Fruit fly (Drosophila melanogaster) whole organism, embryonic: ENCODE measurements around the gene CG32074.

ENCODE experiments used
- Aef1 ChIP-seq: fragments of 200-800 bp; sonication (Bioruptor generic); IDR thresholded peaks from 3 replicates; pipeline ENCODE4 v1.3.6; 2022; ENCODE audit warnings: missing biosample characterization, missing genetic modification characterization
- B-H1 ChIP-seq: fragments of 200-800 bp; sonication (Bioruptor generic); IDR thresholded peaks from 3 replicates; pipeline ENCODE4 v1.3.6; 2022; ENCODE audit warnings: missing biosample characterization, missing genetic modification characterization
- BtbVII ChIP-seq: fragments of 200-800 bp; sonication (Bioruptor generic); optimal IDR thresholded peaks from 3 replicates; lab custom pipeline; 2017; ENCODE audit warnings: missing biosample characterization, mild to moderate bottlenecking, missing genetic modification characterization
- CG11695 ChIP-seq: fragments of 200-800 bp; sonication (Bioruptor generic); IDR thresholded peaks from 3 replicates; pipeline ENCODE4 v1.3.6; 2022; ENCODE audit warnings: missing biosample characterization, missing genetic modification characterization
- CG14710 ChIP-seq: fragments of 200-800 bp; sonication (Bioruptor generic); optimal IDR thresholded peaks from 3 replicates; lab custom pipeline; 2019; ENCODE audit warnings: missing biosample characterization, mild to moderate bottlenecking, missing genetic modification characterization, moderate library complexity
- CG1529 ChIP-seq: fragments of 200-800 bp; sonication (Bioruptor generic); optimal IDR thresholded peaks from 3 replicates; lab custom pipeline; 2018; ENCODE audit warnings: missing biosample characterization, missing genetic modification characterization
- CG2129 ChIP-seq: fragments of 200-800 bp; sonication (Bioruptor generic); IDR thresholded peaks from 2 replicates; pipeline ENCODE4 v1.3.6; 2022; ENCODE audit warnings: missing biosample characterization, missing genetic modification characterization; ENCODE audit not compliant: partially characterized antibody
- CG30403 ChIP-seq: fragments of 200-800 bp; sonication (Bioruptor generic); optimal IDR thresholded peaks from 3 replicates; lab custom pipeline; 2016; ENCODE audit warnings: missing biosample characterization, missing genetic modification characterization
- CG32772 ChIP-seq: fragments of 200-800 bp; sonication (Bioruptor generic); IDR thresholded peaks from 2 replicates; pipeline ENCODE4 v1.3.6; 2022; ENCODE audit warnings: missing biosample characterization, missing genetic modification characterization
- CG4730 ChIP-seq: fragments of 200-800 bp; sonication (Bioruptor generic); IDR thresholded peaks from 2 replicates; pipeline ENCODE4 v1.3.6; 2022; ENCODE audit warnings: missing biosample characterization, missing genetic modification characterization
- CG6654 ChIP-seq: fragments of 200-800 bp; sonication (Bioruptor generic); optimal IDR thresholded peaks from 2 replicates; lab custom pipeline; 2017; ENCODE audit warnings: missing biosample characterization, mild to moderate bottlenecking, missing genetic modification characterization
- CG7556 ChIP-seq: fragments of 200-800 bp; sonication (Bioruptor generic); optimal IDR thresholded peaks from 2 replicates; lab custom pipeline; 2017; ENCODE audit warnings: missing biosample characterization, mild to moderate bottlenecking, missing genetic modification characterization
- CG7987 ChIP-seq: fragments of 200-800 bp; sonication (Bioruptor generic); optimal IDR thresholded peaks from 2 replicates; lab custom pipeline; 2018; ENCODE audit warnings: missing biosample characterization, mild to moderate bottlenecking, missing genetic modification characterization, moderate library complexity
- CG8388 ChIP-seq: fragments of 200-800 bp; sonication (Bioruptor generic); optimal IDR thresholded peaks from 2 replicates; lab custom pipeline; 2019; ENCODE audit warnings: missing biosample characterization, mild to moderate bottlenecking, missing genetic modification characterization, moderate library complexity
- CG8944 ChIP-seq: fragments of 200-800 bp; sonication (Bioruptor generic); optimal IDR thresholded peaks from 3 replicates; lab custom pipeline; 2016; ENCODE audit warnings: missing biosample characterization, missing genetic modification characterization
- CG9215 ChIP-seq: fragments of 200-800 bp; sonication (Bioruptor generic); IDR thresholded peaks from 2 replicates; pipeline ENCODE4 v1.3.6; 2022; ENCODE audit warnings: missing biosample characterization, missing genetic modification characterization
- CG9609 ChIP-seq: fragments of 200-800 bp; sonication (Bioruptor generic); optimal IDR thresholded peaks from 3 replicates; lab custom pipeline; 2016; ENCODE audit warnings: missing biosample characterization, missing genetic modification characterization
- D19B ChIP-seq: fragments of 200-800 bp; sonication (Bioruptor generic); optimal IDR thresholded peaks from 2 replicates; lab custom pipeline; 2017; ENCODE audit warnings: missing biosample characterization, mild to moderate bottlenecking, missing genetic modification characterization
- Dek ChIP-seq: fragments of 200-800 bp; sonication (Bioruptor generic); optimal IDR thresholded peaks from 3 replicates; lab custom pipeline; 2019; ENCODE audit warnings: missing biosample characterization, mild to moderate bottlenecking, missing genetic modification characterization, moderate library complexity
- Dip3 ChIP-seq: fragments of 200-800 bp; sonication (Bioruptor generic); optimal IDR thresholded peaks from 3 replicates; lab custom pipeline; 2016; ENCODE audit warnings: missing biosample characterization, missing genetic modification characterization
- Doc3 ChIP-seq: fragments of 200-800 bp; sonication (Bioruptor generic); IDR thresholded peaks from 3 replicates; pipeline ENCODE4 v1.3.6; 2022; ENCODE audit warnings: missing biosample characterization, missing genetic modification characterization; ENCODE audit not compliant: partially characterized antibody
- Dref ChIP-seq: fragments of 200-800 bp; sonication (Bioruptor generic); IDR thresholded peaks from 2 replicates; pipeline ENCODE4 v1.3.6; 2022; ENCODE audit warnings: missing biosample characterization, missing genetic modification characterization
- H15 ChIP-seq: fragments of 200-800 bp; sonication (Bioruptor generic); IDR thresholded peaks from 3 replicates; pipeline ENCODE4 v1.3.6; 2022; ENCODE audit warnings: missing biosample characterization, missing genetic modification characterization
- HLH54F ChIP-seq: fragments of 200-800 bp; sonication (Bioruptor generic); optimal IDR thresholded peaks from 3 replicates; lab custom pipeline; 2016; ENCODE audit warnings: missing biosample characterization, missing genetic modification characterization
- Jarid2 ChIP-seq: fragments of 200-800 bp; sonication (Bioruptor generic); optimal IDR thresholded peaks from 3 replicates; lab custom pipeline; 2017; ENCODE audit warnings: mild to moderate bottlenecking, missing biosample characterization, missing genetic modification reagents, missing genetic modification characterization
- MBD-R2 ChIP-seq: fragments of 200-800 bp; sonication (Bioruptor generic); IDR thresholded peaks from 2 replicates; pipeline ENCODE4 v1.3.6; 2022; ENCODE audit warnings: missing biosample characterization, missing genetic modification characterization
- MESR4 ChIP-seq: fragments of 200-800 bp; sonication (Bioruptor generic); optimal IDR thresholded peaks from 2 replicates; lab custom pipeline; 2018; ENCODE audit warnings: missing biosample characterization, mild to moderate bottlenecking, missing genetic modification characterization, moderate library complexity
- Med ChIP-seq: fragments of 200-800 bp; sonication (Bioruptor generic); peaks from one replicate; lab custom pipeline; 2016; ENCODE audit warnings: missing biosample characterization, missing genetic modification characterization, mild to moderate bottlenecking, inconsistent platforms, moderate library complexity
- Pdp1 ChIP-seq, 2 experiments: fragments of 200-800 bp; sonication (Bioruptor generic); optimal IDR thresholded peaks; 3 replicates each; lab custom pipeline; 2016; ENCODE audit warnings: missing biosample characterization in 2 of 2, missing genetic modification characterization in 2 of 2, mild to moderate bottlenecking in 1 of 2, moderate library complexity in 1 of 2
- abd-A ChIP-seq: fragments of 200-800 bp; sonication (Bioruptor generic); optimal IDR thresholded peaks from 3 replicates; lab custom pipeline; 2019; ENCODE audit warnings: missing biosample characterization, mild to moderate bottlenecking, missing genetic modification characterization, moderate library complexity
- al ChIP-seq: fragments of 200-800 bp; sonication (Bioruptor generic); IDR thresholded peaks from 2 replicates; pipeline ENCODE4 v1.3.6; 2022; ENCODE audit warnings: missing biosample characterization, missing genetic modification characterization
- ase ChIP-seq: fragments of 200-800 bp; sonication (Bioruptor generic); IDR thresholded peaks from 3 replicates; pipeline ENCODE4 v1.3.6; 2022; ENCODE audit warnings: missing biosample characterization, missing genetic modification characterization
- ato ChIP-seq: fragments of 200-800 bp; sonication (Bioruptor generic); IDR thresholded peaks from 2 replicates; pipeline ENCODE4 v1.3.6; 2022; ENCODE audit warnings: missing biosample characterization, missing genetic modification characterization; ENCODE audit not compliant: partially characterized antibody
- bbx ChIP-seq: fragments of 200-800 bp; sonication (Bioruptor generic); IDR thresholded peaks from 2 replicates; pipeline ENCODE4 v1.3.6; 2022; ENCODE audit warnings: missing biosample characterization, missing genetic modification characterization; ENCODE audit not compliant: partially characterized antibody
- crol ChIP-seq: fragments of 200-800 bp; sonication (Bioruptor generic); IDR thresholded peaks from 2 replicates; pipeline ENCODE4 v1.3.6; 2022; ENCODE audit warnings: missing biosample characterization, missing genetic modification characterization
- en ChIP-seq: fragments of 200-800 bp; sonication (Bioruptor generic); optimal IDR thresholded peaks from 2 replicates; lab custom pipeline; 2016; ENCODE audit warnings: missing biosample characterization, missing genetic modification characterization
- eyg ChIP-seq: fragments of 200-800 bp; sonication (Bioruptor generic); optimal IDR thresholded peaks from 3 replicates; lab custom pipeline; 2016; ENCODE audit warnings: missing biosample characterization, missing genetic modification characterization
- gcm2 ChIP-seq: fragments of 200-800 bp; sonication (Bioruptor generic); optimal IDR thresholded peaks from 2 replicates; lab custom pipeline; 2016; ENCODE audit warnings: missing biosample characterization, missing genetic modification characterization
- grau ChIP-seq: fragments of 200-800 bp; optimal IDR thresholded peaks from 3 replicates; lab custom pipeline; 2019; ENCODE audit warnings: missing biosample characterization, mild to moderate bottlenecking, missing genetic modification characterization, moderate library complexity
- lov ChIP-seq, 2 experiments: fragments of 200-800 bp in 1 of 2; fragments of >200 bp in 1 of 2; sonication (Bioruptor generic) in 1 of 2; IDR thresholded peaks in 1 of 2; optimal IDR thresholded peaks in 1 of 2; 2 replicates in 1 of 2; 3 replicates in 1 of 2; pipeline versions ENCODE4 v1.3.6 to Lab custom; 2017 to 2022; ENCODE audit warnings: missing biosample characterization in 1 of 2, missing genetic modification characterization in 1 of 2
- nerfin-1 ChIP-seq: fragments of 200-800 bp; sonication (Bioruptor generic); optimal IDR thresholded peaks from 3 replicates; lab custom pipeline; 2019; ENCODE audit warnings: missing biosample characterization, mild to moderate bottlenecking, missing genetic modification characterization, moderate library complexity
- pan ChIP-seq, 4 experiments: fragments of >200 bp in 3 of 4; fragments of 200-800 bp in 1 of 4; sonication (Bioruptor generic) in 1 of 4; optimal IDR thresholded peaks in 3 of 4; IDR thresholded peaks in 1 of 4; 2 replicates each; pipeline versions ENCODE4 v1.3.6 to Lab custom; 2017 to 2022; ENCODE audit warnings: missing biosample characterization in 2 of 4, missing genetic modification characterization in 2 of 4, mixed read lengths in 1 of 4
- pros ChIP-seq: fragments of 200-800 bp; sonication (Bioruptor generic); optimal IDR thresholded peaks from 3 replicates; lab custom pipeline; 2019; ENCODE audit warnings: missing biosample characterization, mild to moderate bottlenecking, missing genetic modification characterization, moderate library complexity
- sens-2 ChIP-seq: fragments of 200-800 bp; sonication (Bioruptor generic); IDR thresholded peaks from 2 replicates; pipeline ENCODE4 v1.3.6; 2022; ENCODE audit warnings: missing biosample characterization, missing genetic modification characterization
- sima ChIP-seq: fragments of 200-800 bp; sonication (Bioruptor generic); optimal IDR thresholded peaks from 2 replicates; lab custom pipeline; 2016; ENCODE audit warnings: missing biosample characterization, missing genetic modification characterization
- slbo ChIP-seq: fragments of 200-800 bp; sonication (Bioruptor generic); IDR thresholded peaks from 2 replicates; pipeline ENCODE4 v1.3.6; 2022; ENCODE audit warnings: missing biosample characterization, missing genetic modification characterization
- sug ChIP-seq: fragments of 200-800 bp; optimal IDR thresholded peaks from 2 replicates; lab custom pipeline; 2019; ENCODE audit warnings: missing biosample characterization, mild to moderate bottlenecking, missing genetic modification characterization, moderate library complexity
- tio ChIP-seq: fragments of 200-800 bp; sonication (Bioruptor generic); optimal IDR thresholded peaks from 2 replicates; lab custom pipeline; 2017; ENCODE audit warnings: missing biosample characterization, missing genetic modification characterization, inconsistent platforms
- trh ChIP-seq: fragments of 200-800 bp; sonication (Bioruptor generic); optimal IDR thresholded peaks from 2 replicates; lab custom pipeline; 2016; ENCODE audit warnings: missing biosample characterization, missing genetic modification characterization
- wdn ChIP-seq: fragments of 200-800 bp; sonication (Bioruptor generic); IDR thresholded peaks from 2 replicates; pipeline ENCODE4 v1.3.6; 2022; ENCODE audit warnings: missing biosample characterization, missing genetic modification characterization

The CG32074 gene

DNA sequence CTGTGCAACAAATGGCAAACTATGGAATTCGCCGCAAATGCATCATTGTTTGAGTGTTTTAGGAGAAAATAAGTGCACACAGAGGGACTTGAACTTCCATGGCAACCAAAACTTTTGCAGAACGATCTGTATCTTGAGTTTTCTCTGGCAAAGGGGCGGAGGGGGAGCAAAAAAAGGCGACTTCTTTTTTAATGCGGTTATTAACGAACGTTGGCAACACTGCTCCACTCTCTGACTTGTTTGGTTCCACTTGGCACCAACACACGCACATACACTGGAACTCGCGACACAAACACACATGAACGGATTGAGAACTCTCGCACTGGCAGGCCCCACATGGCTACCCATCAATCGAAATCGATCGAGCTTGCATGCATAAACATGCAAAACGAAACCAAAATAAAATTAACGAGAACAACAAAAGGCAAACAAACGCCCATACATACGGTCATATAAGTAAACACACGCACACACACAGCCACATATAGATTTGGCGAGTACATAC lies 12.7 kb downstream of the CG32074 start (continued):
- TF ChIP-seq CG8944 (GFP tag; lab: Kevin White, UChicago) = no peak
- peak; percentile 5 for TF ChIP-seq grau (tag; lab: Kevin White, UChicago)
- peak; percentile 40; the same call in 1 of the 2 replicates for TF ChIP-seq al (GFP tag; lab: Robert Waterston, UW)
- TF ChIP-seq H15 (GFP tag; lab: Robert Waterston, UW) = no peak
- TF ChIP-seq B-H1 (GFP tag; lab: Robert Waterston, UW) = no peak
- TF ChIP-seq sima (GFP tag; lab: Kevin White, UChicago) = no peak
- no peak for TF ChIP-seq gcm2 (GFP tag; lab: Kevin White, UChicago)
- peak; percentile 83 for TF ChIP-seq sug (tag; lab: Kevin White, UChicago)
- TF ChIP-seq bbx (GFP tag; lab: Robert Waterston, UW) = peak; percentile 49
- no peak for TF ChIP-seq Dref (GFP tag; lab: Robert Waterston, UW)
- TF ChIP-seq CG14710 (tag; lab: Kevin White, UChicago) = no peak
- TF ChIP-seq pan (optimal IDR thresholded peaks at IDR 0.05; lab: Kevin White, UChicago) = no peak
- TF ChIP-seq pan (GFP tag; optimal IDR thresholded peaks at IDR 0.05 in 1 of 2, IDR thresholded peaks at IDR 0.05 in 1 of 2) = no peak
- no peak for TF ChIP-seq CG30403 (GFP tag; lab: Kevin White, UChicago)
- 0 out of 2 replicates have a peak, but pooled peaks have one; percentile 13 for TF ChIP-seq MBD-R2 (GFP tag; lab: Robert Waterston, UW)
- TF ChIP-seq slbo (GFP tag; lab: Robert Waterston, UW) = peak; percentile 66
- TF ChIP-seq CG9609 = no peak
- no peak for TF ChIP-seq pros
- no peak for TF ChIP-seq CG8388 (GFP tag; lab: Kevin White, UChicago)
- no peak for TF ChIP-seq Pdp1 (GFP tag; optimal IDR thresholded peaks at IDR 0.05; lab: Kevin White, UChicago)
- peak; percentile 55 for TF ChIP-seq CG32772 (GFP tag; lab: Robert Waterston, UW)
- TF ChIP-seq D19B (GFP tag; lab: Kevin White, UChicago) = no peak
- no peak for TF ChIP-seq nerfin-1 (tag; lab: Kevin White, UChicago)
- no peak for TF ChIP-seq BtbVII (GFP tag; lab: Kevin White, UChicago)
- TF ChIP-seq CG2129 = no peak
- TF ChIP-seq tio (GFP tag; lab: Kevin White, UChicago) = no peak
- peak; percentile 21 for TF ChIP-seq HLH54F (GFP tag; lab: Kevin White, UChicago)
- TF ChIP-seq Dip3 (GFP tag; lab: Kevin White, UChicago) = no peak
- TF ChIP-seq eyg (GFP tag; lab: Kevin White, UChicago) = no peak
- TF ChIP-seq en (GFP tag; lab: Kevin White, UChicago) = no peak
- no peak for TF ChIP-seq lov (optimal IDR thresholded peaks at IDR 0.05; lab: Kevin White, UChicago)
- peak; percentile 35; the same call in 1 of the 3 replicates for TF ChIP-seq lov (GFP tag; IDR thresholded peaks at IDR 0.05; lab: Robert Waterston, UW)
- TF ChIP-seq ase (GFP tag; lab: Robert Waterston, UW) = no peak
- TF ChIP-seq sens-2 = no peak
- no peak for TF ChIP-seq Aef1 (GFP tag; lab: Robert Waterston, UW)
- peak; percentile 77 for TF ChIP-seq crol (GFP tag; lab: Robert Waterston, UW)
- no peak for TF ChIP-seq ato (GFP tag; lab: Robert Waterston, UW)
- no peak for TF ChIP-seq MESR4 (GFP tag; lab: Kevin White, UChicago)
- no peak for TF ChIP-seq Doc3 (GFP tag; lab: Robert Waterston, UW)
- no peak for TF ChIP-seq CG7556 (GFP tag; lab: Kevin White, UChicago)
- TF ChIP-seq Dek (tag; lab: Kevin White, UChicago) = no peak
- TF ChIP-seq wdn (GFP tag; lab: Robert Waterston, UW) = 0 out of 2 replicates have a peak, but pooled peaks have one; percentile 14
- peak; percentile 84 for TF ChIP-seq CG9215 (GFP tag; lab: Robert Waterston, UW)
- no peak for TF ChIP-seq CG6654
- TF ChIP-seq CG11695 (GFP tag; lab: Robert Waterston, UW) = no peak
- TF ChIP-seq CG1529 (GFP tag; lab: Kevin White, UChicago) = no peak
- TF ChIP-seq abd-A = no peak
- TF ChIP-seq trh (GFP tag; lab: Kevin White, UChicago) = no peak
- 0 out of 2 replicates have a peak, but pooled peaks have one; percentile 10 for TF ChIP-seq CG4730 (GFP tag; lab: Robert Waterston, UW)
- peak; percentile 58 for TF ChIP-seq Med (GFP tag; lab: Kevin White, UChicago)
- TF ChIP-seq CG7987 (GFP tag; lab: Kevin White, UChicago) = no peak
- TF ChIP-seq Jarid2 (GFP tag; lab: Kevin White, UChicago) = no peak
